Worm (Caenorhabditis elegans) whole organism, early embryonic: ENCODE results near the gene C06G4.6.

Experiments
- B0310.2 ChIP-seq: sonication (generic microtip); optimal IDR thresholded peaks from 2 replicates; lab custom pipeline; 2016; ENCODE audit warnings: mild to moderate bottlenecking, missing genetic modification characterization, missing compliant biosample characterization
- F13C5.2 ChIP-seq: sonication (generic microtip); optimal IDR thresholded peaks from 2 replicates; lab custom pipeline; 2017; ENCODE audit warnings: mild to moderate bottlenecking, missing genetic modification characterization, inconsistent platforms, missing compliant biosample characterization
- aly-1 ChIP-seq: sonication (generic microtip); optimal IDR thresholded peaks from 2 replicates; lab custom pipeline; 2016; ENCODE audit warnings: missing genetic modification characterization, missing compliant biosample characterization
- ama-1 ChIP-seq: fragments of 150-350 bp; optimal IDR thresholded peaks from 2 replicates; lab custom pipeline; 2014
- ceh-13 ChIP-seq: fragments of 200-800 bp; sonication (Bioruptor generic); optimal IDR thresholded peaks from 2 replicates; lab custom pipeline; 2018; ENCODE audit warnings: mild to moderate bottlenecking, missing genetic modification characterization, missing compliant biosample characterization
- ceh-36 ChIP-seq: sonication (generic microtip); optimal IDR thresholded peaks from 2 replicates; lab custom pipeline; 2016; ENCODE audit warnings: missing genetic modification characterization, inconsistent platforms, missing compliant biosample characterization
- ets-7 ChIP-seq: sonication (generic microtip); optimal IDR thresholded peaks from 2 replicates; lab custom pipeline; 2016; ENCODE audit warnings: missing genotype, missing genetic modification characterization, missing compliant biosample characterization
- flt-1 ChIP-seq: fragments of 200-800 bp; sonication (Bioruptor generic); IDR thresholded peaks from 2 replicates; pipeline ENCODE4 v1.3.6; 2022; ENCODE audit warnings: missing genetic modification characterization, missing compliant biosample characterization
- hmbx-1 ChIP-seq: sonication (generic microtip); optimal IDR thresholded peaks from 2 replicates; lab custom pipeline; 2016; ENCODE audit warnings: mild to moderate bottlenecking, missing genetic modification characterization, missing compliant biosample characterization
- hmg-4 ChIP-seq: fragments of 200-800 bp; sonication (Bioruptor generic); optimal IDR thresholded peaks from 2 replicates; lab custom pipeline; 2018; ENCODE audit warnings: mild to moderate bottlenecking, missing genetic modification characterization, missing compliant biosample characterization
- hnd-1 ChIP-seq: sonication (generic microtip); optimal IDR thresholded peaks from 2 replicates; lab custom pipeline; 2016; ENCODE audit warnings: missing genetic modification characterization, missing compliant biosample characterization
- pes-1 ChIP-seq: fragments of 200-800 bp; sonication (Bioruptor generic); IDR thresholded peaks from 2 replicates; pipeline ENCODE4 v1.3.6; 2022; ENCODE audit warnings: missing genetic modification reagents, missing genetic modification characterization, missing compliant biosample characterization
- scrt-1 ChIP-seq: fragments of 200-800 bp; sonication (Bioruptor generic); IDR thresholded peaks from 2 replicates; pipeline ENCODE4 v1.3.6; 2022; ENCODE audit warnings: missing genetic modification characterization, missing compliant biosample characterization
- sea-1 ChIP-seq: fragments of 200-800 bp; sonication (Bioruptor generic); conservative IDR thresholded peaks from 2 replicates; pipeline ENCODE4 v1.3.6; 2022; ENCODE audit warnings: missing genetic modification characterization, missing compliant biosample characterization
- tbx-11 ChIP-seq: fragments of 200-800 bp; sonication (Bioruptor generic); IDR thresholded peaks from 2 replicates; pipeline ENCODE4 v1.3.6; 2022; ENCODE audit warnings: missing genetic modification characterization, missing compliant biosample characterization
- tbx-37 ChIP-seq: fragments of 200-800 bp; sonication (Bioruptor generic); conservative IDR thresholded peaks from 2 replicates; pipeline ENCODE4 v1.3.6; 2022; ENCODE audit warnings: missing genetic modification reagents, missing genetic modification characterization, missing compliant biosample characterization
- tra-4 ChIP-seq: sonication (generic microtip); optimal IDR thresholded peaks from 2 replicates; lab custom pipeline; 2017; ENCODE audit warnings: missing genetic modification characterization, missing compliant biosample characterization

C06G4.6 gene

DNA sequence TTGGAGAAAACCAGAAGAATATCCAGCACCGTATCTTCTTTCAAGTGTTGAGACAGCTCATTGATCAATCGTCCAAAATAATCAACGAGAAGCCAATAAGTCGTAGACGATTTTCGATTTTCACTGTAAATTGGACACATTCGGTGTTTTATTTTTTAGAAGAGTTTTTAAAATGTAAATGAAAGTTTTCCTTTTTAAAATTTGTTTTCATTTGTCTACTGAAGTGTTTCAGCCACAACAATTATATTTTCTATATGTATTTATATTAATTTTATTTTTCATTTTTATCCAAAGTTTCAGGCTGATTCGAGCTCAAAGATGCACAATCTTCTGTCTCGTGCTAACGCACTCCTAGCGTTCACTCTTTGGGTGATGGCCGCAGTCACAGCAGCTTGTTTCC, 40.5 kb downstream of the C06G4.6 start, which contains the start of gene spcs-3:
Gene spcs-3, plus strand, starts transcription at position 301 of the 400 bp plus-strand sequence.
- TF ChIP-seq ama-1 (lab: Kevin White, UChicago) (no peak), ets-7 (tag; lab: Kevin White, UChicago) (no peak), scrt-1 (GFP tag; lab: Robert Waterston, UW) (no peak), F13C5.2 (tag; lab: Kevin White, UChicago) (no peak), flt-1 (GFP tag; lab: Robert Waterston, UW) (no peak), tbx-11 (GFP tag; lab: Robert Waterston, UW) (no peak)

DNA sequence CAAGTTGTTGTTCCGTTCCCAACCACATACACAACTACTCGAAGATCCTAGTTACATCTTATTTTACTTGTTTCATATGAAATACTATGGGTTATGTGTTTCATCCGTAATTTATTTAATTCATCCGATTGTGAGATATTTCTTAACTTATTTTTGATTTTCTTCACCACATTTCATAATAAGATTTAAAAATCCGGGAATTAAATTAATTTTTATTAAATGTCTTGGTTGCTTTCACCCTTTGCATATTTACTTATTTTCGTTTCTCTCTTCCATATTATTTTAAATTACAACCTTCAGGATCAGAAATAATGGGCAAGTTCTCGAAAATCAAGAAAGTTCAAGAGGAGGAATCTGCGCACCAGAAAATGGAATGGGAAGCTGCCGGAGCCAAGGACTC, 41.5 kb downstream of the C06G4.6 start, which contains the start of gene K12H4.3:
Gene K12H4.3, plus strand, starts transcription at position 301 of the 400 bp plus-strand sequence.
- no peak for TF ChIP-seq aly-1
- no peak for TF ChIP-seq ets-7 (tag; lab: Kevin White, UChicago)
- TF ChIP-seq pes-1 (GFP tag; lab: Robert Waterston, UW) = no peak

DNA sequence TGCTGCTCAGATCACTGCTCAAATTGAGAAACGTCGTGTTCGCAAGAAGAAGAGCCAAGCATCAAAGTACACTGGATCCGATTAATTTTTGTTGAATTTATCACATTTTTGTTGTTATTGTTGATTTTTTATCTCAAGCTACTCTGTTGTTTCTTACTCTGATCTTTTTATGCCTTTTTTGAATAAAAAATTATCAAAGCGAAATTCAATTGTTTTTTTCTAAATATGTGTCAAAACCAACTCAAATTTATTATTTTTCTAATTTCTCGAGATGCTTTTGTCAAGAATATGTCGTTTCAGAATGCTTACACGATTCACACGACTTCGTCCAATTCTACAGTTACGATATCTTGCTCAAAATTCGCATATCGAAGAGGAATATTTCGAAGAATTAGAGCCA, 43.2 kb downstream of the C06G4.6 start, which contains the start of gene K12H4.2:
Gene K12H4.2, plus strand, starts transcription at position 301 of the 400 bp plus-strand sequence.
- TF ChIP-seq scrt-1 (GFP tag; lab: Robert Waterston, UW) (no peak), tbx-11 (GFP tag; lab: Robert Waterston, UW) (no peak), tra-4 (tag; lab: Kevin White, UChicago) (no peak), flt-1 (GFP tag; lab: Robert Waterston, UW) (no peak), sea-1 (GFP tag; lab: Robert Waterston, UW) (no peak), tbx-37 (GFP tag; lab: Robert Waterston, UW) (no peak), hnd-1 (no peak), F13C5.2 (tag; lab: Kevin White, UChicago) (no peak), ceh-36 (no peak), pes-1 (GFP tag; lab: Robert Waterston, UW) (no peak), ama-1 (lab: Kevin White, UChicago) (no peak), ets-7 (tag; lab: Kevin White, UChicago) (no peak), hmg-4 (GFP tag; lab: Kevin White, UChicago) (no peak), ceh-13 (GFP tag; lab: Kevin White, UChicago) (no peak), hmbx-1 (no peak)

DNA sequence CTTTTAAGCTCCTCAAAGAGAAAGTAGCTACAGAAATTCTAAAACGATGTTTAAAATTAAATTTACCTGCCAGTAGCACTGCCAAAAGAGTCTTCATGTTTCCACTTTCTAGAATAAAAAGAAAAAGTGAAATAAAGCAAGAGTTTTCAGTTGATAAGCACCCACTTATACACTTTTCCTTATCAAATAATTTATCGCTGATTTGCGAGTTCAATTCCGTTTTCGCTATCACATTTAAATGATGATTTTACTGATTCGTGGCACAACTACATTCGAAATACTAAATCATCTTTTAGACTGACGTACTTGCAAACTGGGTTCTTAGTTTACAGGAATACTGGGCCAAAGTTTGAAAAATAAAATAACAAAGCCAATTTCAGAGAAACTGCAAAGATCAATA, 46.8 kb downstream of the C06G4.6 start, which contains the start of gene K12H4.7:
Gene K12H4.7, minus strand, starts transcription at position 138 of the 400 bp plus-strand sequence.
- no peak for TF ChIP-seq F13C5.2 (tag; lab: Kevin White, UChicago)
- no peak for TF ChIP-seq hmg-4 (GFP tag; lab: Kevin White, UChicago)
- TF ChIP-seq aly-1 = no peak
- TF ChIP-seq ets-7 (tag; lab: Kevin White, UChicago) = no peak
- TF ChIP-seq tbx-11 (GFP tag; lab: Robert Waterston, UW) = no peak

DNA sequence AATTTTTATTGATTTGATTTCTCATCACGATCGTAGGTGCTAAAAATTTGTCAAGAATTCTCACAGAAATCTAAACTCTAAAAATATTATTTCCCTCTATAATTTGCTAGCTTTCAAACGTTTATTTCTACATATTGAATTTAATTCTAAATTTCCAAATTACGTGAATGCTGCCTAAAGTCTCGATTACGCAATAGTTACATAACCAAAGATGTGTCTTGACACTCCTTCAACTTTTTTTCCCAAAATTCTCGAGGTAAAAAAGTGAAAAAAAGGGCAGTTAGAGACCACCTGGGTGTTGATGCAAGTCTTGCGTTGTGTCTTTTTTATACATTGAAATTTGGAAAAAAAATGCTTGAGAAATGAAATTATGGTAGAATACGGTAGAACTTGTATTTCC, 47.6 kb downstream of the C06G4.6 start:
- TF ChIP-seq pes-1 (GFP tag; lab: Robert Waterston, UW) = no peak
- TF ChIP-seq tbx-11 (GFP tag; lab: Robert Waterston, UW) = no peak
- no peak for TF ChIP-seq B0310.2 (tag; lab: Kevin White, UChicago)
- no peak for TF ChIP-seq hmbx-1
- TF ChIP-seq tbx-37 (GFP tag; lab: Robert Waterston, UW) = no peak
- TF ChIP-seq hmg-4 (GFP tag; lab: Kevin White, UChicago) = no peak
- TF ChIP-seq ets-7 (tag; lab: Kevin White, UChicago) = no peak
- TF ChIP-seq hnd-1 = no peak
- TF ChIP-seq ceh-36 = no peak
- TF ChIP-seq ama-1 (lab: Kevin White, UChicago) = no peak
- no peak for TF ChIP-seq flt-1 (GFP tag; lab: Robert Waterston, UW)
- no peak for TF ChIP-seq ceh-13 (GFP tag; lab: Kevin White, UChicago)
